Fruit fly (Drosophila melanogaster): ENCODE data around the gene Doc3.

Doc3 gene

DNA sequence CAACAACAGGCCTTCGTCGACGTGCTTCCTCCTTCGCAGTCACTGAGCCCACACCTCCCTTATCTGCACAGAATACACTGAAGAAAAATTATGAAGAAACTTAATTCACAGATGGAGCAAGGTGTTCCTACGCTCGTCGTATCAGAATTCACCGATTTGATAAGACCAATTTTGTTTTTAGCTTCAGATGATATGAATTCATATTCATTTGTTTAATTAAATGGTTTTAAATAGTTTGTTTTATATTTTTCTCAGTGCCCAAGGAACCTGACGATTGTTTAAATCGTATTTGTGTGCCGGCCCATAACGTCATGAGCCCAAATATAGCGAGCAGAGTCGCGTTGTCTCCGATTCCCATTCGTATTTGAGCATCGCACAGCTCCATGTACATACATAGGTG, 18.6 kb downstream of the Doc3 start (continued):
- TF ChIP-seq CG1621 (tag; optimal IDR thresholded peaks at IDR 0.05) (no peak), CG6163 (GFP tag; IDR thresholded peaks at IDR 0.05) (peak; percentile 54; the same call in 1 of the 3 replicates), CG34406 (GFP tag; optimal IDR thresholded peaks at IDR 0.05) (no peak), lz (GFP tag; optimal IDR thresholded peaks at IDR 0.05) (no peak)

DNA sequence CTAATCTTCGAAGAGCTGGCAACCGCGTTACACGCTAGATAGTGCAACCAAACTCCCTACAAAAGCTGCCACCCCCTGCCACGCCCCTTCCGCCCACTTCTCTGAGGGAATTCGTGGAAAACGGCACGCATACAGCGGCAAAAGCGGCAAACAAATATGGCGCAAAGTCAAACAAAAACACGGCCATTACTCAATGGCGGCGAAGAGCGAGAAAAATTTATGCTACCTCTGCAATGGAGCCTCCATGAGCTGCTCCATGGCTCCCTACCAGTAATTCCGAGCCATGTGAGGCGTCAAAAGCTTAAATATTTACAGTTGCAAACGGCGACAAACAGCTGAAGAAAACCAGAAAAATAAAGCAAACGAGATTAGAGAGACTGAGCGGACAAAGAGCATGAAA, 19.7 kb downstream of the Doc3 start:
- TF ChIP-seq CG8119 (GFP tag; IDR thresholded peaks at IDR 0.05) = no peak
- peak; percentile 76 for TF ChIP-seq fkh (GFP tag; optimal IDR thresholded peaks at IDR 0.05)
- TF ChIP-seq spab (GFP tag; optimal IDR thresholded peaks at IDR 0.05) = no peak

DNA sequence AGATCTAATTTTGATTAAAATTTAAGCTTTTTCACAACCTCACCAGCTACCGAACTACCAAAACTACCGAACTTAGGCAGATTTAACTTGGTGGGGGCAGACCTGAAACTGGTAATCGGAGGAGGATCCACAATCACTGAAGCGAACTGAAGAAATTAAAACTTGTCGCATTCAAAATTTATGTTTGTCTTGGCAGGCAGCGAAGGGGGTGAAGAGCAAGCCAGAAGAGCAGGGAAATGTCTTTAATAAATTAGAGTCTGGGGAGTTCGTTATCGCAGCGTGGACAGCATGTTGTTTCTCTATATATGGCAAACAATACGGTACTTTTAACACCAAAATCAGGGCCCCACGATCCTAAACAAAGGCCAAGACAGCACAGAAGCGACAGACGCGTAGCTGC, 20.2 kb downstream of the Doc3 start:
- TF ChIP-seq Blimp-1 (GFP tag; optimal IDR thresholded peaks at IDR 0.05) (no peak), CG6163 (GFP tag; IDR thresholded peaks at IDR 0.05) (no peak), CG6792 (GFP tag; optimal IDR thresholded peaks at IDR 0.05) (no peak), CG10669 (GFP tag; optimal IDR thresholded peaks at IDR 0.05) (no peak), CG6808 (GFP tag; optimal IDR thresholded peaks at IDR 0.05) (no peak), pdm3 (GFP tag; optimal IDR thresholded peaks at IDR 0.05) (no peak), CG34406 (GFP tag; optimal IDR thresholded peaks at IDR 0.05) (no peak), Hr39 (GFP tag; optimal IDR thresholded peaks at IDR 0.05) (no peak), CG7368 (GFP tag; optimal IDR thresholded peaks at IDR 0.05) (no peak)

DNA sequence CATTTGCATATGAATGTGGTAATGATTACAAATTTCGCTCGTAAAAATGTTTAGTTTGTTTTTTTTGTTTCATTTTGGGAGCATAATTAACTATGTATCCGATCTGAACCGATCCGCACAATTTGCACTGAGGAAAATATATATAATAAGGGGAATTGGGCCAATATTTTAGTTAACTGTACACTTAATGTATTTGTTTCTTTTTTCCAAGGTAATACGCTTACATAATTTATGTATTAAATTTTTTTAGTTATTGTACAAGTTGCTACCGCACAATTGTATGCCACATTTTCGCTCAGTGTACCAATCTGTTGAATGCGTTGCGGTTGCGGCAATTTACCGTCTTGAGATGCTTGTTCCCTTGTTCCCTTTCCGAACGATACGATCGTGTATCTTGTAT, 20.7 kb downstream of the Doc3 start:
- no peak for TF ChIP-seq Lpt (GFP tag; optimal IDR thresholded peaks at IDR 0.05)
- TF ChIP-seq CG6163 (GFP tag; IDR thresholded peaks at IDR 0.05) = peak; percentile 55; the same call in 2 of the 3 replicates
- TF ChIP-seq CG3032 (tag; optimal IDR thresholded peaks at IDR 0.05) = peak; percentile 10
- peak; percentile 22 for TF ChIP-seq OdsH (GFP tag; optimal IDR thresholded peaks at IDR 0.05)
- no peak for TF ChIP-seq achi (GFP tag; optimal IDR thresholded peaks at IDR 0.05)
- no peak for TF ChIP-seq CG31627 (GFP tag; optimal IDR thresholded peaks at IDR 0.05)
- no peak for TF ChIP-seq CG34406 (GFP tag; optimal IDR thresholded peaks at IDR 0.05)
- no peak for TF ChIP-seq CG11294 (GFP tag; IDR thresholded peaks at IDR 0.05)
- no peak for TF ChIP-seq CG8632 (GFP tag; optimal IDR thresholded peaks at IDR 0.05)
- no peak for TF ChIP-seq CG4318 (GFP tag; optimal IDR thresholded peaks at IDR 0.05)
- peak; percentile 5 for TF ChIP-seq dsx (GFP tag; optimal IDR thresholded peaks at IDR 0.05; ENCODE audit: poor library complexity, severe bottlenecking)
- peak; percentile 15 for TF ChIP-seq Ets96B (tag; optimal IDR thresholded peaks at IDR 0.05)
- TF ChIP-seq CG10669 (GFP tag; optimal IDR thresholded peaks at IDR 0.05) = peak; percentile 11
- TF ChIP-seq Blimp-1 (GFP tag; optimal IDR thresholded peaks at IDR 0.05) = no peak
- no peak for TF ChIP-seq eg (GFP tag; IDR thresholded peaks at IDR 0.05)
- no peak for TF ChIP-seq svp (GFP tag)
- TF ChIP-seq Eip93F (GFP tag; optimal IDR thresholded peaks at IDR 0.05) = no peak
- TF ChIP-seq pdm3 (GFP tag; optimal IDR thresholded peaks at IDR 0.05) = peak; percentile 16
- no peak for TF ChIP-seq CG6792 (GFP tag; optimal IDR thresholded peaks at IDR 0.05)
- TF ChIP-seq Sox14 (GFP tag; optimal IDR thresholded peaks at IDR 0.05) = no peak
- no peak for TF ChIP-seq esn (GFP tag; optimal IDR thresholded peaks at IDR 0.05)
- TF ChIP-seq CG6854 (GFP tag; optimal IDR thresholded peaks at IDR 0.05) = no peak
- TF ChIP-seq CG8319 (GFP tag; optimal IDR thresholded peaks at IDR 0.05) = no peak
- no peak for TF ChIP-seq Ets21C (GFP tag; optimal IDR thresholded peaks at IDR 0.05)
- no peak for TF ChIP-seq dac (GFP tag; optimal IDR thresholded peaks at IDR 0.05)
- TF ChIP-seq fkh (GFP tag; optimal IDR thresholded peaks at IDR 0.05) = no peak
- TF ChIP-seq ss (GFP tag; optimal IDR thresholded peaks at IDR 0.05) = peak in 1 of 2 experiments; percentile 31
- TF ChIP-seq Hr39 (GFP tag; optimal IDR thresholded peaks at IDR 0.05) = no peak
- peak; percentile 8 for TF ChIP-seq acj6 (GFP tag; optimal IDR thresholded peaks at IDR 0.05)
- TF ChIP-seq CG11902 (GFP tag; optimal IDR thresholded peaks at IDR 0.05) = no peak
- no peak for TF ChIP-seq fd85E (GFP tag; optimal IDR thresholded peaks at IDR 0.05)
- peak; percentile 13 for TF ChIP-seq Eip75B (GFP tag; optimal IDR thresholded peaks at IDR 0.05)
- no peak for TF ChIP-seq spab (GFP tag; optimal IDR thresholded peaks at IDR 0.05)
- TF ChIP-seq topi (GFP tag; optimal IDR thresholded peaks at IDR 0.05) = no peak
- no peak for TF ChIP-seq salr (GFP tag; optimal IDR thresholded peaks at IDR 0.05)
- TF ChIP-seq net (GFP tag; optimal IDR thresholded peaks at IDR 0.05) = no peak
- peak; percentile 11 for TF ChIP-seq CG10631 (GFP tag; optimal IDR thresholded peaks at IDR 0.05)
- no peak for TF ChIP-seq Gug (GFP tag; IDR thresholded peaks at IDR 0.05)
- no peak for TF ChIP-seq CG11762 (GFP tag; optimal IDR thresholded peaks at IDR 0.05; ENCODE audit: insufficient read depth)
- TF ChIP-seq Sox102F (GFP tag; optimal IDR thresholded peaks at IDR 0.05) = no peak
- TF ChIP-seq CG7368 (GFP tag; optimal IDR thresholded peaks at IDR 0.05) = no peak

Measured in whole organism, prepupa.